Fruit fly (Drosophila melanogaster): ENCODE data around the gene LManV.

DNA sequence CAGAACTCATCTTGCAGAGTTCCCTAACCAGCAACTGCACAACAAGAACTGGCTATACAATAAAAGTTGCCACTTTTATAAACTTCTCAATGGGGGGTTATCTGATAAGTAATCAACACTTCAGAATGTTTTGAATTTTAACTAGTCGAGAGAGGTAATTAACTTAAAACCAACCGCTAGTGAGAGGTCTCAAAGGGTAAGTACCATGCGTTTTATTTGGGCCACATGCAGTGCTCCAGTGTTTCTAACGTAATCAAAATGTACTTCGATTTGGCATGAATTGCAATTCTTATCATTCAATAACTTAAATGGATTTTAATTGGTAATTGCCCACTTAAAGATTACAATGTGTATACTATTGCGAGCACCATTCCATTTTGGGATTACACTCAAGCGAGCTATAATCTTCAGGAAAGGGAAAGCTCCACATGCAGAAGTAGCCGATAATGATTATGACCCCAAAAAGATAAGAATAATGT lies 7.4 kb downstream of the LManV start, which contains the start of gene LManIII:
- TF ChIP-seq h (GFP tag; optimal IDR thresholded peaks at IDR 0.05) (no peak), pan (optimal IDR thresholded peaks at IDR 0.05) (no peak), Dfd (GFP tag; optimal IDR thresholded peaks at IDR 0.05) (no peak), fru (GFP tag; optimal IDR thresholded peaks at IDR 0.05) (no peak), usp (GFP tag; optimal IDR thresholded peaks at IDR 0.05) (no peak), Vsx2 (GFP tag; optimal IDR thresholded peaks at IDR 0.05; ENCODE audit: partially characterized antibody) (no peak), Abd-B (GFP tag; optimal IDR thresholded peaks at IDR 0.05) (no peak)

Data from whole organism, wandering third instar larva.